Worm (Caenorhabditis elegans) whole organism, midembryonic: Measurements from ENCODE around the gene F29B9.12.

Experiments used
- T22C8.4 ChIP-seq: fragments of 200-800 bp; sonication (Bioruptor generic); IDR thresholded peaks from 2 replicates; pipeline ENCODE4 v1.3.6; 2022; ENCODE audit warnings: missing genetic modification characterization, missing compliant biosample characterization
- cog-1 ChIP-seq: sonication (generic microtip); optimal IDR thresholded peaks from 2 replicates; lab custom pipeline; 2016; ENCODE audit warnings: missing genetic modification characterization, missing compliant biosample characterization
- flt-1 ChIP-seq: fragments of 200-800 bp; sonication (Bioruptor generic); IDR thresholded peaks from 2 replicates; pipeline ENCODE4 v1.3.6; 2022; ENCODE audit warnings: missing genetic modification characterization, missing compliant biosample characterization
- klf-2 ChIP-seq: fragments of 200-800 bp; sonication (Bioruptor generic); conservative IDR thresholded peaks from 2 replicates; pipeline ENCODE4 v1.3.6; 2022; ENCODE audit warnings: missing genetic modification reagents, missing genetic modification characterization, missing compliant biosample characterization
- med-1 ChIP-seq: sonication (generic microtip); optimal IDR thresholded peaks from 2 replicates; lab custom pipeline; 2017; ENCODE audit warnings: missing genetic modification characterization, mild to moderate bottlenecking, missing compliant biosample characterization, antibody characterized with exemption, missing genetic modification reagents; ENCODE audit not compliant: insufficient read depth
- ref-1 ChIP-seq: fragments of 200-800 bp; sonication (Bioruptor generic); conservative IDR thresholded peaks from 2 replicates; pipeline ENCODE4 v1.3.6; 2022; ENCODE audit warnings: missing genetic modification reagents, missing genetic modification characterization, missing compliant biosample characterization
- tab-1 ChIP-seq: fragments of 200-800 bp; sonication (Bioruptor generic); IDR thresholded peaks from 2 replicates; pipeline ENCODE4 v1.3.6; 2022; ENCODE audit warnings: missing genetic modification characterization, missing compliant biosample characterization
- ztf-23 ChIP-seq: fragments of 200-800 bp; sonication (Bioruptor generic); IDR thresholded peaks from 2 replicates; pipeline ENCODE4 v1.3.6; 2022; ENCODE audit warnings: missing genetic modification reagents, missing genetic modification characterization, missing compliant biosample characterization
- ztf-29 ChIP-seq: fragments of 200-800 bp; sonication (Bioruptor generic); IDR thresholded peaks from 2 replicates; pipeline ENCODE4 v1.3.6; 2022; ENCODE audit warnings: missing genetic modification reagents, missing genetic modification characterization, missing compliant biosample characterization

DNA sequence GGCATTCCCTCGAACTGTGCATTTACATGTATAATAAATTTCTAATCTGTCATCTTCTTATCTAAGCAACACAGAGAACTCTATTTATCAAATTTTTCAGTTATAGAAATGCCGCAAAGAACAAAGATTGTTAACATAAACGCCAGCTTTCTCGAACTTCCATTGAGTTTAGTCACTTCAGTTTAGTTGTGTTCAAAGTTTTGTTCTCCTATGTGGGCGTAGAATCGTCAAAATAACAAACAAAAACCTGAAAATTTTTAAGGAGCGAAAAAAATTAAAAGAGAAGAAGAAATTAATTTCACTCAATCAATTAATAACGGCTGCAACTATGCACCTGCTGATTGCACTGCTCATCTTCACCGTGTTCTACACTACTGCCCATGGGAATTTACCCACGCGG lies 33.3 kb upstream of the F29B9.12 start, which contains the start of gene R105.5:
- TF ChIP-seq flt-1, result no peak
- no peak for TF ChIP-seq T22C8.4 (GFP tag; lab: Robert Waterston, UW)
- no peak for TF ChIP-seq klf-2
- TF ChIP-seq tab-1 (GFP tag; lab: Robert Waterston, UW), result no peak
- TF ChIP-seq ztf-29 (GFP tag; lab: Robert Waterston, UW), result no peak
- TF ChIP-seq ref-1, result no peak
- TF ChIP-seq cog-1 (tag; lab: Kevin White, UChicago), result no peak
- TF ChIP-seq ztf-23 (GFP tag; lab: Robert Waterston, UW), result no peak
- no peak for TF ChIP-seq med-1 (GFP tag; lab: Kevin White, UChicago)
